Fruit fly (Drosophila melanogaster): Measurements from ENCODE around the gene CG6576.
A peak's percentile ranks its signal among the peaks of the same experiment; 100 is the strongest.

The CG6576 gene

dm6 chr3L:8772998-8773684 lies 17.4 kb downstream of the CG6576 start (continued):
- TF ChIP-seq MESR4 (GFP tag; optimal IDR thresholded peaks at IDR 0.05) (no peak), BtbVII (GFP tag; optimal IDR thresholded peaks at IDR 0.05) (no peak), Drgx (GFP tag; IDR thresholded peaks at IDR 0.05) (peak; percentile 76), pros (GFP tag; optimal IDR thresholded peaks at IDR 0.05) (no peak), CG4424 (GFP tag; optimal IDR thresholded peaks at IDR 0.05) (peak; percentile 78), tx (GFP tag; optimal IDR thresholded peaks at IDR 0.05) (no peak), CG14710 (tag; optimal IDR thresholded peaks at IDR 0.05) (peak; percentile 81), Dll (GFP tag; IDR thresholded peaks at IDR 0.05; ENCODE audit: partially characterized antibody) (no peak), CG12391 (tag; optimal IDR thresholded peaks at IDR 0.05) (peak; percentile 85), CG11456 (GFP tag; IDR thresholded peaks at IDR 0.05) (0 out of 3 replicates have a peak, but pooled peaks have one; percentile 42), ac (GFP tag; optimal IDR thresholded peaks at IDR 0.05) (no peak), CG1603 (tag; optimal IDR thresholded peaks at IDR 0.05) (peak; percentile 77), CG10565 (GFP tag; optimal IDR thresholded peaks at IDR 0.05) (no peak), CG17328 (GFP tag; IDR thresholded peaks at IDR 0.05) (peak; percentile 76), CG15011 (GFP tag; optimal IDR thresholded peaks at IDR 0.05) (no peak), CG2712 (tag; optimal IDR thresholded peaks at IDR 0.05) (peak; percentile 87), CG12744 (GFP tag; optimal IDR thresholded peaks at IDR 0.05) (no peak), insv (GFP tag; optimal IDR thresholded peaks at IDR 0.05) (no peak), CG11247 (GFP tag; IDR thresholded peaks at IDR 0.05) (no peak), wor (GFP tag; IDR thresholded peaks at IDR 0.05) (peak; percentile 60), sens (GFP tag) (peak; percentile 96), Optix (GFP tag; IDR thresholded peaks at IDR 0.05) (no peak; the same call in 2 of the 3 replicates)

dm6 chr3L:8773713-8774112 lies 17.9 kb downstream of the CG6576 start:
- TF ChIP-seq exex (tag; optimal IDR thresholded peaks at IDR 0.05) (peak; percentile 58), PHDP (tag; optimal IDR thresholded peaks at IDR 0.05) (no peak), mirr (GFP tag; optimal IDR thresholded peaks at IDR 0.05) (peak; percentile 9), grn (GFP tag; optimal IDR thresholded peaks at IDR 0.05) (peak; percentile 14), CG7839 (tag; optimal IDR thresholded peaks at IDR 0.05) (no peak), sug (tag; optimal IDR thresholded peaks at IDR 0.05) (peak; percentile 20), sd (tag; optimal IDR thresholded peaks at IDR 0.05) (peak; percentile 29)

- TF ChIP-seq Med (GFP tag), result peak; percentile 15
- peak; percentile 86 for TF ChIP-seq nom (GFP tag; optimal IDR thresholded peaks at IDR 0.05)
- no peak for TF ChIP-seq CG15073 (GFP tag; optimal IDR thresholded peaks at IDR 0.05)
- TF ChIP-seq bab2 (GFP tag; optimal IDR thresholded peaks at IDR 0.05), result no peak
Observed at dm6 chr3L:8774974-8775731, 19.4 kb downstream of the CG6576 start.

- TF ChIP-seq lov (optimal IDR thresholded peaks at IDR 0.05) (no peak), lov (GFP tag; IDR thresholded peaks at IDR 0.05) (no peak), exex (tag; optimal IDR thresholded peaks at IDR 0.05) (peak; percentile 59)
Observed at dm6 chr3L:8777313-8777924, 21.6 kb downstream of the CG6576 start.
